Fruit fly (Drosophila melanogaster): Measurements from ENCODE around the gene TwdlL.

- TF ChIP-seq cnc (optimal IDR thresholded peaks at IDR 0.05), result no peak
- TF ChIP-seq CG12768 (GFP tag; optimal IDR thresholded peaks at IDR 0.05), result no peak
- no peak for TF ChIP-seq Mnt (GFP tag; optimal IDR thresholded peaks at IDR 0.05)
- no peak for TF ChIP-seq Hr96 (GFP tag; optimal IDR thresholded peaks at IDR 0.05)
- TF ChIP-seq kay (GFP tag; ENCODE audit: borderline replicate concordance), result no peak
- TF ChIP-seq Crg-1 (GFP tag; optimal IDR thresholded peaks at IDR 0.05), result no peak
- no peak for TF ChIP-seq toe (GFP tag; optimal IDR thresholded peaks at IDR 0.05)
- no peak for TF ChIP-seq cic (GFP tag; optimal IDR thresholded peaks at IDR 0.05)
- no peak for TF ChIP-seq tj (GFP tag; optimal IDR thresholded peaks at IDR 0.05)
- TF ChIP-seq pad (GFP tag; optimal IDR thresholded peaks at IDR 0.05), result no peak
- TF ChIP-seq Clk (GFP tag; optimal IDR thresholded peaks at IDR 0.05), result no peak
- no peak for TF ChIP-seq CG1620 (GFP tag; optimal IDR thresholded peaks at IDR 0.05)
- no peak for TF ChIP-seq CG33017 (tag; optimal IDR thresholded peaks at IDR 0.05)
These were observed 4.1 kb downstream of the TwdlL start, which contains the start of gene TwdlP for dm6 chr3R:26621314-26621813.
